Fruit fly (Drosophila melanogaster) whole organism, pupa: ENCODE measurements around the gene Sgs8.

ENCODE experiments used
- CG10348 ChIP-seq: fragments of 200-800 bp; sonication (Bioruptor generic); IDR thresholded peaks from 2 replicates; pipeline ENCODE4 v1.3.6; 2022; ENCODE audit warnings: missing biosample characterization, missing genetic modification characterization
- CG12605 ChIP-seq: fragments of 200-800 bp; sonication (Bioruptor generic); IDR thresholded peaks from 2 replicates; pipeline ENCODE4 v1.3.6; 2022; ENCODE audit warnings: missing biosample characterization, missing genetic modification characterization
- CG13204 ChIP-seq: fragments of 200-800 bp; sonication (Bioruptor generic); optimal IDR thresholded peaks from 2 replicates; lab custom pipeline; 2018; ENCODE audit warnings: missing biosample characterization, mild to moderate bottlenecking, missing genetic modification characterization, moderate library complexity
- CG14655 ChIP-seq: fragments of 200-800 bp; sonication (Bioruptor generic); optimal IDR thresholded peaks from 3 replicates; lab custom pipeline; 2017; ENCODE audit warnings: mild to moderate bottlenecking, missing biosample characterization, missing genetic modification reagents, missing genetic modification characterization
- CG15710 ChIP-seq: fragments of 200-800 bp; sonication (Bioruptor generic); optimal IDR thresholded peaks from 2 replicates; lab custom pipeline; 2018; ENCODE audit warnings: missing biosample characterization, mild to moderate bottlenecking, missing genetic modification characterization, moderate library complexity
- CG17806 ChIP-seq: fragments of 200-800 bp; sonication (Bioruptor generic); optimal IDR thresholded peaks from 2 replicates; lab custom pipeline; 2018; ENCODE audit warnings: missing biosample characterization, mild to moderate bottlenecking, missing genetic modification characterization, moderate library complexity
- CG32121 ChIP-seq: fragments of 200-800 bp; sonication (Bioruptor generic); IDR thresholded peaks from 2 replicates; pipeline ENCODE4 v1.3.6; 2022; ENCODE audit warnings: missing biosample characterization, missing genetic modification characterization
- CG34367 ChIP-seq: fragments of 200-800 bp; sonication (Bioruptor generic); optimal IDR thresholded peaks from 2 replicates; lab custom pipeline; 2018; ENCODE audit warnings: missing biosample characterization, mild to moderate bottlenecking, missing genetic modification characterization
- CG4496 ChIP-seq: fragments of 200-800 bp; sonication (Bioruptor generic); IDR thresholded peaks from 3 replicates; pipeline ENCODE4 v1.3.6; 2022; ENCODE audit warnings: missing biosample characterization, missing genetic modification characterization
- CG8159 ChIP-seq: fragments of 200-800 bp; sonication (Bioruptor generic); optimal IDR thresholded peaks from 3 replicates; lab custom pipeline; 2018; ENCODE audit warnings: missing biosample characterization, mild to moderate bottlenecking, missing genetic modification characterization, moderate library complexity
- CG8301 ChIP-seq: fragments of 200-800 bp; sonication (Bioruptor generic); optimal IDR thresholded peaks from 2 replicates; lab custom pipeline; 2018; ENCODE audit warnings: missing biosample characterization, mild to moderate bottlenecking, missing genetic modification characterization
- CG9948 ChIP-seq: fragments of 200-800 bp; sonication (Bioruptor generic); optimal IDR thresholded peaks from 2 replicates; lab custom pipeline; 2018; ENCODE audit warnings: missing biosample characterization, mild to moderate bottlenecking, missing genetic modification characterization, moderate library complexity
- D1 ChIP-seq: fragments of 200-800 bp; sonication (Bioruptor generic); optimal IDR thresholded peaks from 2 replicates; lab custom pipeline; 2018; ENCODE audit warnings: missing biosample characterization, mild to moderate bottlenecking, missing genetic modification characterization, moderate library complexity
- EcR ChIP-seq: fragments of 200-800 bp; sonication (Bioruptor generic); optimal IDR thresholded peaks from 3 replicates; lab custom pipeline; 2019; ENCODE audit warnings: missing biosample characterization, missing genetic modification characterization, mild to moderate bottlenecking, moderate library complexity, missing genetic modification reagents
- Ets98B ChIP-seq: fragments of 200-800 bp; sonication (Bioruptor generic); IDR thresholded peaks from 2 replicates; pipeline ENCODE4 v1.3.6; 2022; ENCODE audit warnings: missing biosample characterization, missing genetic modification characterization
- Pif1A ChIP-seq: fragments of 200-800 bp; sonication (Bioruptor generic); optimal IDR thresholded peaks from 3 replicates; lab custom pipeline; 2016; ENCODE audit warnings: missing biosample characterization, missing genetic modification characterization
- Pif1B ChIP-seq: fragments of 200-800 bp; sonication (Bioruptor generic); optimal IDR thresholded peaks from 3 replicates; lab custom pipeline; 2016; ENCODE audit warnings: missing biosample characterization, missing genetic modification characterization
- Snoo ChIP-seq: fragments of 200-800 bp; sonication (Bioruptor generic); optimal IDR thresholded peaks from 3 replicates; lab custom pipeline; 2017; ENCODE audit warnings: missing biosample characterization, mild to moderate bottlenecking, missing genetic modification characterization, inconsistent platforms
- fd96Ca ChIP-seq: fragments of 200-800 bp; sonication (Bioruptor generic); IDR thresholded peaks from 3 replicates; pipeline ENCODE4 v1.3.6; 2022; ENCODE audit warnings: missing biosample characterization, missing genetic modification characterization
- gl ChIP-seq: fragments of 200-800 bp; sonication (Bioruptor generic); optimal IDR thresholded peaks from 2 replicates; lab custom pipeline; 2018; ENCODE audit warnings: missing biosample characterization, mild to moderate bottlenecking, missing genetic modification characterization
- rn ChIP-seq: fragments of 200-800 bp; sonication (Bioruptor generic); IDR thresholded peaks from 2 replicates; pipeline ENCODE4 v1.3.6; 2022; ENCODE audit warnings: missing biosample characterization, missing genetic modification characterization

Gene Sgs8

dm6 chr3L:11509294-11509911, at the start of gene Sgs8, which contains the start of gene Sgs7:
TSS of gene Sgs8 (minus strand) at chr3L:11509394.
TSS of gene Sgs7 (plus strand) at chr3L:11509861.
- TF ChIP-seq D1, result no peak
- TF ChIP-seq CG15710 (tag; lab: Kevin White, UChicago), result no peak
- TF ChIP-seq Ets98B (GFP tag; lab: Robert Waterston, UW), result no peak
- no peak for TF ChIP-seq CG17806 (tag; lab: Kevin White, UChicago)
- TF ChIP-seq fd96Ca, result no peak
- TF ChIP-seq CG8159 (tag; lab: Kevin White, UChicago), result no peak
- TF ChIP-seq gl (tag; lab: Kevin White, UChicago), result no peak
- TF ChIP-seq CG8301 (tag; lab: Kevin White, UChicago), result no peak
- no peak for TF ChIP-seq CG32121 (GFP tag; lab: Robert Waterston, UW)
- TF ChIP-seq CG12605, result no peak

- TF ChIP-seq CG8301 (tag; lab: Kevin White, UChicago) (peak; percentile 73), CG8159 (tag; lab: Kevin White, UChicago) (peak; percentile 9), CG12605 (peak; percentile 84), CG13204 (peak; percentile 73), CG32121 (GFP tag; lab: Robert Waterston, UW) (peak; percentile 26; the same call in 1 of the 2 replicates), Pif1A (GFP tag; lab: Kevin White, UChicago) (peak; percentile 50), CG10348 (GFP tag; lab: Robert Waterston, UW) (no peak), CG34367 (tag; lab: Kevin White, UChicago) (peak; percentile 33), CG4496 (GFP tag; lab: Robert Waterston, UW) (peak; percentile 74), rn (GFP tag; lab: Robert Waterston, UW) (no peak), gl (tag; lab: Kevin White, UChicago) (peak; percentile 89), Snoo (tag; lab: Kevin White, UChicago) (no peak), Pif1B (peak; percentile 6), Ets98B (GFP tag; lab: Robert Waterston, UW) (peak; percentile 76), CG14655 (GFP tag; lab: Kevin White, UChicago) (peak; percentile 77), CG9948 (tag; lab: Kevin White, UChicago) (peak; percentile 9), EcR (GFP tag; lab: Kevin White, UChicago) (peak; percentile 6), fd96Ca (peak; percentile 78), CG15710 (tag; lab: Kevin White, UChicago) (no peak), D1 (no peak), CG17806 (tag; lab: Kevin White, UChicago) (peak; percentile 21)
Observed at dm6 chr3L:11557209-11557608, 48.0 kb upstream of the Sgs8 start.

DNA sequence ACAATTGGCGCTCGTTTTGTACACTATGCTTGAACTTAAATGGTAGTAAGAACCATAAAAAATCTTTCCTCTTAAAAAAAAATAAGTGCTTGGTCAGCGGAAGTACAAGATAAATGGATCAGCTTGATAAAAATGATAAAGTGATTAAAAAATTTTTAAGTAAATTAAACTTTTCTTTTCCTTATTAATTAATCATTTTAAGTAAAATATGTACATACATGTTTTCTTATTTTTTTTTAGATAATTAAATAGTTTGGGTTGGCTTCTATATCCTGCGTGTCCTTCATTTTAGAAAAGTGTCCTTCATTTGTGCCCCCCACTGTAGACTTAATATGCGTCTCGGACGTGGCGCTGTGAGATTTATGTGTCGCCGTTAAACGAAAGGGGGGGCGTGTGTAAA, 47.4 kb upstream of the Sgs8 start:
- TF ChIP-seq CG9948 (tag; lab: Kevin White, UChicago) (peak; percentile 8), CG10348 (GFP tag; lab: Robert Waterston, UW) (no peak), Ets98B (GFP tag; lab: Robert Waterston, UW) (no peak)

dm6 chr3L:11555662-11556460, 46.7 kb upstream of the Sgs8 start:
- TF ChIP-seq CG32121 (GFP tag; lab: Robert Waterston, UW), result peak; percentile 75
- peak; percentile 66 for TF ChIP-seq CG17806 (tag; lab: Kevin White, UChicago)
- TF ChIP-seq CG8159 (tag; lab: Kevin White, UChicago), result peak; percentile 75
- peak; percentile 62 for TF ChIP-seq gl (tag; lab: Kevin White, UChicago)
- peak; percentile 9 for TF ChIP-seq EcR (GFP tag; lab: Kevin White, UChicago)
- peak; percentile 69; the same call in 1 of the 3 replicates for TF ChIP-seq fd96Ca
- peak; percentile 55 for TF ChIP-seq CG13204
- peak; percentile 17 for TF ChIP-seq D1
- peak; percentile 73 for TF ChIP-seq CG9948 (tag; lab: Kevin White, UChicago)
- peak; percentile 54 for TF ChIP-seq CG15710 (tag; lab: Kevin White, UChicago)
- no peak for TF ChIP-seq Pif1B
- peak; percentile 47; the same call in 1 of the 2 replicates for TF ChIP-seq CG12605
- no peak for TF ChIP-seq rn (GFP tag; lab: Robert Waterston, UW)
- TF ChIP-seq CG4496 (GFP tag; lab: Robert Waterston, UW), result peak; percentile 48; the same call in 1 of the 3 replicates
- TF ChIP-seq Ets98B (GFP tag; lab: Robert Waterston, UW), result peak; percentile 28; the same call in 1 of the 2 replicates
- TF ChIP-seq CG8301 (tag; lab: Kevin White, UChicago), result peak; percentile 82
- TF ChIP-seq Snoo (tag; lab: Kevin White, UChicago), result no peak
- peak; percentile 28 for TF ChIP-seq CG34367 (tag; lab: Kevin White, UChicago)
- TF ChIP-seq Pif1A (GFP tag; lab: Kevin White, UChicago), result no peak
- TF ChIP-seq CG14655 (GFP tag; lab: Kevin White, UChicago), result peak; percentile 71
- no peak for TF ChIP-seq CG10348 (GFP tag; lab: Robert Waterston, UW)

DNA sequence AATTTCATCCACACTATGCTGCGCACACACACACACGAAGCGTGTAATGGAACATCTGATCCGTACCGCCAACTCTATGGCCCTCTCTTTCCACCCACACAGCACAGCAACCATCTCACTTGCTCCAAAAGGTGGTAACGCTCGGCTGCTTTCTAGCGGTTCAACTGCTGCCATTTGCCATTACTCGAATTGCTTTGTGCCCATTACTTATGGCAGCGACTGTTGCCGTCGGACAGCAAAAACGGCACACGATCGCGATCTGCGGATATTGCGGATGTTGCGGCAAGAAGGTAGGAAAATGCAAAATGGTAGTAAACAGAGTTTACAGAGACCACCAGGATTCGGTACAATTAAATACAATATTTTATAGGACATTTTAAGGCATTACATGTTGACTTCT, 45.6 kb upstream of the Sgs8 start:
- no peak for TF ChIP-seq CG12605
- no peak for TF ChIP-seq EcR (GFP tag; lab: Kevin White, UChicago)
- TF ChIP-seq CG9948 (tag; lab: Kevin White, UChicago), result no peak
- no peak for TF ChIP-seq D1
- TF ChIP-seq Ets98B (GFP tag; lab: Robert Waterston, UW), result no peak; the same call in 1 of the 2 replicates
- no peak for TF ChIP-seq fd96Ca
